Fruit fly (Drosophila melanogaster) whole organism, embryonic: ENCODE measurements around the gene Obp99b.

Source experiments
- Adf1 ChIP-seq: fragments of 200-800 bp; sonication (Bioruptor generic); IDR thresholded peaks from 2 replicates; pipeline ENCODE4 v1.3.6; 2022; ENCODE audit warnings: missing biosample characterization, missing genetic modification characterization
- Atf6 ChIP-seq: fragments of 200-800 bp; sonication (Bioruptor generic); IDR thresholded peaks from 2 replicates; pipeline ENCODE4 v1.3.6; 2022; ENCODE audit warnings: missing biosample characterization, missing genetic modification characterization
- BtbVII ChIP-seq: fragments of 200-800 bp; sonication (Bioruptor generic); optimal IDR thresholded peaks from 3 replicates; lab custom pipeline; 2017; ENCODE audit warnings: missing biosample characterization, mild to moderate bottlenecking, missing genetic modification characterization
- CG10209 ChIP-seq: fragments of 200-800 bp; sonication (Bioruptor generic); optimal IDR thresholded peaks from 3 replicates; lab custom pipeline; 2017; ENCODE audit warnings: missing biosample characterization, mild to moderate bottlenecking, missing genetic modification characterization, missing genetic modification reagents
- CG10431 ChIP-seq: fragments of 200-800 bp; sonication (Bioruptor generic); optimal IDR thresholded peaks from 3 replicates; lab custom pipeline; 2018; ENCODE audit warnings: missing biosample characterization, mild to moderate bottlenecking, missing genetic modification characterization
- CG10543 ChIP-seq: fragments of 200-800 bp; sonication (Bioruptor generic); optimal IDR thresholded peaks from 3 replicates; lab custom pipeline; 2017; ENCODE audit warnings: missing biosample characterization, mild to moderate bottlenecking, missing genetic modification characterization, moderate library complexity
- CG10959 ChIP-seq: fragments of 200-800 bp; sonication (Bioruptor generic); IDR thresholded peaks from 2 replicates; pipeline ENCODE4 v1.3.6; 2022; ENCODE audit warnings: missing biosample characterization, missing genetic modification characterization
- CG11456 ChIP-seq: fragments of 200-800 bp; sonication (Bioruptor generic); IDR thresholded peaks from 3 replicates; pipeline ENCODE4 v1.3.6; 2022; ENCODE audit warnings: missing biosample characterization, missing genetic modification characterization
- CG11695 ChIP-seq: fragments of 200-800 bp; sonication (Bioruptor generic); IDR thresholded peaks from 3 replicates; pipeline ENCODE4 v1.3.6; 2022; ENCODE audit warnings: missing biosample characterization, missing genetic modification characterization
- CG11696 ChIP-seq: fragments of 200-800 bp; sonication (Bioruptor generic); IDR thresholded peaks from 2 replicates; pipeline ENCODE4 v1.3.6; 2022; ENCODE audit warnings: missing biosample characterization, missing genetic modification characterization
- CG12104 ChIP-seq: fragments of 200-800 bp; sonication (Bioruptor generic); optimal IDR thresholded peaks from 3 replicates; lab custom pipeline; 2016; ENCODE audit warnings: missing biosample characterization, missing genetic modification characterization
- CG12219 ChIP-seq: fragments of 200-800 bp; sonication (Bioruptor generic); optimal IDR thresholded peaks from 3 replicates; lab custom pipeline; 2018; ENCODE audit warnings: missing biosample characterization, mild to moderate bottlenecking, missing genetic modification characterization
- CG12769 ChIP-seq: fragments of 200-800 bp; sonication (Bioruptor generic); optimal IDR thresholded peaks from 2 replicates; lab custom pipeline; 2019; ENCODE audit warnings: missing biosample characterization, mild to moderate bottlenecking, missing genetic modification characterization, moderate library complexity
- CG13123 ChIP-seq: fragments of 200-800 bp; sonication (Bioruptor generic); optimal IDR thresholded peaks from 2 replicates; lab custom pipeline; 2016; ENCODE audit warnings: missing biosample characterization, missing genetic modification characterization
- CG13624 ChIP-seq: fragments of 200-800 bp; sonication (Bioruptor generic); optimal IDR thresholded peaks from 2 replicates; lab custom pipeline; 2016; ENCODE audit warnings: missing biosample characterization, missing genetic modification characterization
- CG18011 ChIP-seq: fragments of 200-800 bp; sonication (Bioruptor generic); optimal IDR thresholded peaks from 2 replicates; lab custom pipeline; 2017; ENCODE audit warnings: missing biosample characterization, missing genetic modification characterization, mild to moderate bottlenecking, moderate library complexity, missing genotype
- CG3065 ChIP-seq: fragments of 200-800 bp; sonication (Bioruptor generic); optimal IDR thresholded peaks from 2 replicates; lab custom pipeline; 2016; ENCODE audit warnings: missing biosample characterization, missing genetic modification characterization
- CG31224 ChIP-seq: fragments of 200-800 bp; sonication (Bioruptor generic); IDR thresholded peaks from 2 replicates; pipeline ENCODE4 v1.3.6; 2022; ENCODE audit warnings: missing biosample characterization, missing genetic modification characterization
- CG3281 ChIP-seq: fragments of 200-800 bp; sonication (Bioruptor generic); optimal IDR thresholded peaks from 3 replicates; lab custom pipeline; 2017; ENCODE audit warnings: missing biosample characterization, mild to moderate bottlenecking, missing genetic modification characterization
- CG34224 ChIP-seq: fragments of 200-800 bp; sonication (Bioruptor generic); IDR thresholded peaks from 3 replicates; pipeline ENCODE4 v1.3.6; 2022; ENCODE audit warnings: missing biosample characterization, missing genetic modification characterization; ENCODE audit not compliant: partially characterized antibody
- CG34422 ChIP-seq: fragments of 200-800 bp; sonication (Bioruptor generic); IDR thresholded peaks from 3 replicates; pipeline ENCODE4 v1.3.6; 2022; ENCODE audit warnings: missing biosample characterization, missing genetic modification characterization
- CG4424 ChIP-seq: fragments of 200-800 bp; sonication (Bioruptor generic); optimal IDR thresholded peaks from 3 replicates; lab custom pipeline; 2016; ENCODE audit warnings: missing biosample characterization, missing genetic modification characterization
- CG9797 ChIP-seq: fragments of 200-800 bp; sonication (Bioruptor generic); optimal IDR thresholded peaks from 3 replicates; lab custom pipeline; 2018; ENCODE audit warnings: missing biosample characterization, mild to moderate bottlenecking, missing genetic modification characterization
- Drgx ChIP-seq: fragments of 200-800 bp; sonication (Bioruptor generic); IDR thresholded peaks from 2 replicates; pipeline ENCODE4 v1.3.6; 2022; ENCODE audit warnings: missing biosample characterization, missing genetic modification characterization
- Fer3 ChIP-seq: fragments of 200-800 bp; sonication (Bioruptor generic); optimal IDR thresholded peaks from 2 replicates; lab custom pipeline; 2018; ENCODE audit warnings: missing biosample characterization, mild to moderate bottlenecking, missing genetic modification characterization, moderate library complexity
- H15 ChIP-seq: fragments of 200-800 bp; sonication (Bioruptor generic); IDR thresholded peaks from 3 replicates; pipeline ENCODE4 v1.3.6; 2022; ENCODE audit warnings: missing biosample characterization, missing genetic modification characterization
- HLH4C ChIP-seq: fragments of 200-800 bp; sonication (Bioruptor generic); IDR thresholded peaks from 3 replicates; pipeline ENCODE4 v1.3.6; 2022; ENCODE audit warnings: missing biosample characterization, missing genetic modification characterization; ENCODE audit not compliant: partially characterized antibody
- Hmr ChIP-seq: fragments of 200-800 bp; sonication (Bioruptor generic); optimal IDR thresholded peaks from 3 replicates; lab custom pipeline; 2017; ENCODE audit warnings: mild to moderate bottlenecking, missing biosample characterization, missing genetic modification reagents, missing genetic modification characterization
- Spps ChIP-seq: fragments of 200-800 bp; sonication (Bioruptor generic); optimal IDR thresholded peaks from 2 replicates; lab custom pipeline; 2018; ENCODE audit warnings: missing biosample characterization, mild to moderate bottlenecking, missing genetic modification characterization
- Tbp ChIP-seq: fragments of >200 bp; optimal IDR thresholded peaks from 2 replicates; lab custom pipeline; 2018; ENCODE audit warnings: missing biosample characterization, missing genetic modification characterization
- ap ChIP-seq: fragments of 200-800 bp; sonication (Bioruptor generic); IDR thresholded peaks from 2 replicates; pipeline ENCODE4 v1.3.6; 2022; ENCODE audit warnings: missing biosample characterization, missing genetic modification characterization
- ato ChIP-seq: fragments of 200-800 bp; sonication (Bioruptor generic); IDR thresholded peaks from 2 replicates; pipeline ENCODE4 v1.3.6; 2022; ENCODE audit warnings: missing biosample characterization, missing genetic modification characterization; ENCODE audit not compliant: partially characterized antibody
- bbx ChIP-seq: fragments of 200-800 bp; sonication (Bioruptor generic); IDR thresholded peaks from 2 replicates; pipeline ENCODE4 v1.3.6; 2022; ENCODE audit warnings: missing biosample characterization, missing genetic modification characterization; ENCODE audit not compliant: partially characterized antibody
- chn ChIP-seq: fragments of 200-800 bp; sonication (Bioruptor generic); optimal IDR thresholded peaks from 2 replicates; lab custom pipeline; 2016; ENCODE audit warnings: missing biosample characterization, missing genetic modification characterization
- crol ChIP-seq: fragments of 200-800 bp; sonication (Bioruptor generic); IDR thresholded peaks from 2 replicates; pipeline ENCODE4 v1.3.6; 2022; ENCODE audit warnings: missing biosample characterization, missing genetic modification characterization
- disco-r ChIP-seq: fragments of 200-800 bp; sonication (Bioruptor generic); optimal IDR thresholded peaks from 2 replicates; lab custom pipeline; 2016; ENCODE audit warnings: missing biosample characterization, missing genetic modification characterization
- dm ChIP-seq: fragments of 200-800 bp; sonication (Bioruptor generic); optimal IDR thresholded peaks from 3 replicates; lab custom pipeline; 2016; ENCODE audit warnings: missing biosample characterization, missing genetic modification characterization
- fd64A ChIP-seq: fragments of 200-800 bp; sonication (Bioruptor generic); optimal IDR thresholded peaks from 3 replicates; lab custom pipeline; 2018; ENCODE audit warnings: missing biosample characterization, mild to moderate bottlenecking, missing genetic modification characterization
- fd96Cb ChIP-seq: fragments of 200-800 bp; sonication (Bioruptor generic); optimal IDR thresholded peaks from 2 replicates; lab custom pipeline; 2018; ENCODE audit warnings: missing biosample characterization, mild to moderate bottlenecking, missing genetic modification characterization, moderate library complexity
- gfzf ChIP-seq: fragments of 200-800 bp; sonication (Bioruptor generic); optimal IDR thresholded peaks from 2 replicates; lab custom pipeline; 2016; ENCODE audit warnings: missing biosample characterization, mild to moderate bottlenecking, missing genetic modification characterization, moderate library complexity
- jing ChIP-seq: fragments of 200-800 bp; sonication (Bioruptor generic); optimal IDR thresholded peaks from 2 replicates; lab custom pipeline; 2018; ENCODE audit warnings: missing biosample characterization, mild to moderate bottlenecking, missing genetic modification characterization
- nmo ChIP-seq: fragments of 200-800 bp; sonication (Bioruptor generic); optimal IDR thresholded peaks from 2 replicates; lab custom pipeline; 2018; ENCODE audit warnings: missing biosample characterization, mild to moderate bottlenecking, missing genetic modification characterization, moderate library complexity
- nom ChIP-seq: fragments of 200-800 bp; sonication (Bioruptor generic); optimal IDR thresholded peaks from 2 replicates; lab custom pipeline; 2017; ENCODE audit warnings: missing biosample characterization, missing genetic modification characterization, mild to moderate bottlenecking, moderate library complexity, missing genetic modification reagents
- pita ChIP-seq: fragments of 200-800 bp; sonication (Bioruptor generic); optimal IDR thresholded peaks from 2 replicates; lab custom pipeline; 2017; ENCODE audit warnings: missing biosample characterization, mild to moderate bottlenecking, missing genetic modification characterization
- sc ChIP-seq, 3 experiments: fragments of >200 bp in 2 of 3; fragments of 200-800 bp in 1 of 3; sonication (Bioruptor generic) in 1 of 3; optimal IDR thresholded peaks; 2 replicates in 2 of 3; 3 replicates in 1 of 3; lab custom pipeline; 2017; ENCODE audit warnings: mild to moderate bottlenecking in 1 of 3, missing biosample characterization in 1 of 3, missing genetic modification characterization in 1 of 3, missing genetic modification reagents in 1 of 3
- sna ChIP-seq: fragments of 200-800 bp; sonication (Bioruptor generic); IDR thresholded peaks from 2 replicates; pipeline ENCODE4 v1.3.6; 2022; ENCODE audit warnings: missing biosample characterization, missing genetic modification characterization; ENCODE audit not compliant: partially characterized antibody
- toy ChIP-seq: fragments of 200-800 bp; sonication (Bioruptor generic); IDR thresholded peaks from 2 replicates; pipeline ENCODE4 v1.3.6; 2022; ENCODE audit warnings: missing biosample characterization, missing genetic modification characterization
- vnd ChIP-seq: fragments of 200-800 bp; sonication (Bioruptor generic); IDR thresholded peaks from 3 replicates; pipeline ENCODE4 v1.3.6; 2022; ENCODE audit warnings: missing biosample characterization, missing genetic modification characterization; ENCODE audit not compliant: partially characterized antibody
- wor ChIP-seq: fragments of 200-800 bp; sonication (Bioruptor generic); IDR thresholded peaks from 2 replicates; pipeline ENCODE4 v1.3.6; 2022; ENCODE audit warnings: missing biosample characterization, missing genetic modification characterization

Obp99b gene

dm6 chr3R:29723048-29723656 lies 6.5 kb upstream of the Obp99b start, which contains the start of gene Pcd (continued):
- TF ChIP-seq CG12769 (tag; lab: Kevin White, UChicago) = peak; percentile 71
- TF ChIP-seq H15 (GFP tag; lab: Robert Waterston, UW) = no peak
- no peak for TF ChIP-seq CG13624 (GFP tag; lab: Kevin White, UChicago)
- TF ChIP-seq CG11456 (GFP tag; lab: Robert Waterston, UW) = no peak
- peak; percentile 14; the same call in 1 of the 3 replicates for TF ChIP-seq CG34422 (GFP tag; lab: Robert Waterston, UW)
- no peak for TF ChIP-seq jing (GFP tag; lab: Kevin White, UChicago)
- TF ChIP-seq Adf1 (GFP tag; lab: Robert Waterston, UW) = peak; percentile 42; the same call in 1 of the 2 replicates
- TF ChIP-seq HLH4C (GFP tag; lab: Robert Waterston, UW) = 0 out of 3 replicates have a peak, but pooled peaks have one; percentile 36
- TF ChIP-seq sc (optimal IDR thresholded peaks at IDR 0.05; lab: Kevin White, UChicago) = no peak
- no peak for TF ChIP-seq sc (GFP tag; optimal IDR thresholded peaks at IDR 0.05; lab: Kevin White, UChicago)
- no peak for TF ChIP-seq BtbVII (GFP tag; lab: Kevin White, UChicago)
- TF ChIP-seq CG11696 (GFP tag; lab: Robert Waterston, UW) = no peak
- TF ChIP-seq CG13123 (GFP tag; lab: Kevin White, UChicago) = no peak
- no peak for TF ChIP-seq Spps
- no peak for TF ChIP-seq Tbp
- TF ChIP-seq CG31224 = no peak
- TF ChIP-seq fd64A = no peak
- TF ChIP-seq disco-r (GFP tag; lab: Kevin White, UChicago) = no peak
- peak; percentile 49; the same call in 1 of the 3 replicates for TF ChIP-seq CG34224 (GFP tag; lab: Robert Waterston, UW)
- no peak for TF ChIP-seq nmo (GFP tag; lab: Kevin White, UChicago)
- no peak for TF ChIP-seq Drgx (GFP tag; lab: Robert Waterston, UW)
- TF ChIP-seq Atf6 (GFP tag; lab: Robert Waterston, UW) = no peak
- TF ChIP-seq CG9797 = no peak
- no peak for TF ChIP-seq CG11695 (GFP tag; lab: Robert Waterston, UW)
- peak; percentile 91 for TF ChIP-seq crol
- TF ChIP-seq CG3281 (GFP tag; lab: Kevin White, UChicago) = no peak
- TF ChIP-seq pita (GFP tag; lab: Kevin White, UChicago) = no peak
- peak; percentile 43 for TF ChIP-seq CG10543 (GFP tag; lab: Kevin White, UChicago)
- TF ChIP-seq wor (GFP tag; lab: Robert Waterston, UW) = no peak
- TF ChIP-seq chn (GFP tag; lab: Kevin White, UChicago) = no peak
- no peak for TF ChIP-seq CG12219
- TF ChIP-seq ap (GFP tag; lab: Robert Waterston, UW) = no peak
- TF ChIP-seq vnd (GFP tag; lab: Robert Waterston, UW) = no peak
- TF ChIP-seq CG10431 (GFP tag; lab: Kevin White, UChicago) = no peak
- no peak for TF ChIP-seq Hmr (GFP tag; lab: Kevin White, UChicago)
- no peak for TF ChIP-seq ato
- peak; percentile 52 for TF ChIP-seq nom (GFP tag; lab: Kevin White, UChicago)
- TF ChIP-seq gfzf (GFP tag; lab: Kevin White, UChicago) = peak; percentile 38
- no peak for TF ChIP-seq CG3065 (GFP tag; lab: Kevin White, UChicago)
- no peak for TF ChIP-seq toy (GFP tag; lab: Robert Waterston, UW)
- no peak for TF ChIP-seq dm (GFP tag; lab: Kevin White, UChicago)
- peak; percentile 31; the same call in 1 of the 2 replicates for TF ChIP-seq bbx (GFP tag; lab: Robert Waterston, UW)
- TF ChIP-seq CG4424 (GFP tag; lab: Kevin White, UChicago) = no peak
- TF ChIP-seq Fer3 (tag; lab: Kevin White, UChicago) = no peak
- TF ChIP-seq sna = peak; percentile 24; the same call in 1 of the 2 replicates
- peak; percentile 14 for TF ChIP-seq CG18011 (GFP tag; lab: Kevin White, UChicago)
- TF ChIP-seq CG12104 (GFP tag; lab: Kevin White, UChicago) = no peak
- TF ChIP-seq CG10209 = no peak
- TF ChIP-seq CG10959 (GFP tag; lab: Robert Waterston, UW) = no peak
- no peak for TF ChIP-seq fd96Cb (tag; lab: Kevin White, UChicago)
